Fruit fly (Drosophila melanogaster) Kc167 (cell line): ENCODE measurements around the gene nanos.

Source experiments
- Myc ChIP-seq: fragments of >200 bp; optimal IDR thresholded peaks from 2 replicates; lab custom pipeline; 2017; ENCODE audit warnings: missing external identifiers
- Sin3A ChIP-seq: fragments of >200 bp; optimal IDR thresholded peaks from 2 replicates; lab custom pipeline; 2018; ENCODE audit warnings: missing external identifiers
- h ChIP-seq: fragments of >200 bp; optimal IDR thresholded peaks from 3 replicates; lab custom pipeline; 2018; ENCODE audit warnings: missing external identifiers
- insv ChIP-seq: fragments of >200 bp; optimal IDR thresholded peaks from 3 replicates; lab custom pipeline; 2018; ENCODE audit warnings: missing external identifiers
- psq ChIP-seq: fragments of >200 bp; optimal IDR thresholded peaks from 2 replicates; lab custom pipeline; 2017; ENCODE audit warnings: missing external identifiers
- ttk ChIP-seq: sonication (Bioruptor generic); optimal IDR thresholded peaks from 2 replicates; lab custom pipeline; 2017; ENCODE audit warnings: missing external identifiers

The nanos gene

dm6 chr3R:19151848-19152787 is 4.9 kb upstream of the nanos start:
- TF ChIP-seq insv (no peak), h (lab: Kevin White, UChicago) (no peak), Sin3A (lab: Kevin White, UChicago) (no peak), Myc (lab: Kevin White, UChicago) (no peak)

- no peak for TF ChIP-seq h (lab: Kevin White, UChicago)
- no peak for TF ChIP-seq insv
- TF ChIP-seq Myc (lab: Kevin White, UChicago), result no peak
- no peak for TF ChIP-seq psq (lab: Kevin White, UChicago)
- TF ChIP-seq Sin3A (lab: Kevin White, UChicago), result no peak
These were observed 4.2 kb upstream of the nanos start for dm6 chr3R:19152835-19153234.

- TF ChIP-seq psq (lab: Kevin White, UChicago) (no peak), h (lab: Kevin White, UChicago) (no peak), insv (no peak), Sin3A (lab: Kevin White, UChicago) (no peak), ttk (lab: Kevin White, UChicago) (no peak), Myc (lab: Kevin White, UChicago) (no peak)
These were observed 3.5 kb upstream of the nanos start, which contains the start of gene CG5835 for dm6 chr3R:19153502-19153983. CG5835 (minus strand) TSS chr3R:19153686.

dm6 chr3R:19157997-19158396 is 959 bp downstream of the nanos start:
- TF ChIP-seq Myc (lab: Kevin White, UChicago), result no peak
- no peak for TF ChIP-seq insv

dm6 chr3R:19159778-19160177 is 2.7 kb downstream of the nanos start, which contains the start of gene CG11779:
CG11779 (minus strand) TSS chr3R:19159878.
- TF ChIP-seq Sin3A (lab: Kevin White, UChicago) (no peak), ttk (lab: Kevin White, UChicago) (no peak), h (lab: Kevin White, UChicago) (no peak), Myc (lab: Kevin White, UChicago) (no peak), psq (lab: Kevin White, UChicago) (no peak), insv (no peak)

dm6 chr3R:19162135-19162616 is 5.1 kb downstream of the nanos start, which contains the start of the genes CG42359 and Nsun5:
CG42359 (minus strand) TSS chr3R:19162300.
Nsun5 (minus strand) TSS chr3R:19162300.
- TF ChIP-seq Sin3A (lab: Kevin White, UChicago), result no peak
- TF ChIP-seq insv, result no peak
- no peak for TF ChIP-seq Myc (lab: Kevin White, UChicago)
- no peak for TF ChIP-seq h (lab: Kevin White, UChicago)
- TF ChIP-seq ttk (lab: Kevin White, UChicago), result no peak
- no peak for TF ChIP-seq psq (lab: Kevin White, UChicago)

dm6 chr3R:19163972-19164819 is 7.2 kb downstream of the nanos start, which contains the start of gene sqz:
sqz (plus strand) TSS chr3R:19164211.
- TF ChIP-seq Sin3A (lab: Kevin White, UChicago), result no peak
- TF ChIP-seq psq (lab: Kevin White, UChicago), result no peak
- no peak for TF ChIP-seq Myc (lab: Kevin White, UChicago)
- TF ChIP-seq ttk (lab: Kevin White, UChicago), result no peak

dm6 chr3R:19164873-19165456 is 7.9 kb downstream of the nanos start:
- TF ChIP-seq insv (no peak), Myc (lab: Kevin White, UChicago) (no peak), psq (lab: Kevin White, UChicago) (no peak)

- TF ChIP-seq psq (lab: Kevin White, UChicago), result no peak
These were observed 8.6 kb downstream of the nanos start for dm6 chr3R:19165620-19166055.

- TF ChIP-seq insv (no peak), psq (lab: Kevin White, UChicago) (no peak), ttk (lab: Kevin White, UChicago) (no peak), h (lab: Kevin White, UChicago) (no peak), Myc (lab: Kevin White, UChicago) (no peak), Sin3A (lab: Kevin White, UChicago) (no peak)
These were observed 9.2 kb downstream of the nanos start for dm6 chr3R:19166077-19166778.

dm6 chr3R:19167521-19167920 is 10.5 kb downstream of the nanos start:
- no peak for TF ChIP-seq h (lab: Kevin White, UChicago)
- no peak for TF ChIP-seq Myc (lab: Kevin White, UChicago)
- no peak for TF ChIP-seq ttk (lab: Kevin White, UChicago)
